Worm (Caenorhabditis elegans) whole organism, L4/young adult: Measurements from ENCODE around the gene Y38H8A.12.
"Not testable (repeated sequence)": the region's sequence is repeated elsewhere in the genome, so short reads cannot be mapped to it uniquely, and the experiment has no call there.

Experiments used
- W03F9.2 ChIP-seq: fragments of 150-350 bp; optimal IDR thresholded peaks from 2 replicates; lab custom pipeline; 2014; ENCODE audit warnings: missing biosample characterization, missing genetic modification characterization
- dao-5 ChIP-seq: sonication (generic microtip); optimal IDR thresholded peaks from 2 replicates; lab custom pipeline; 2016; ENCODE audit warnings: missing genotype, missing genetic modification characterization, moderate library complexity, missing compliant biosample characterization
- him-1 ChIP-seq: sonication (generic microtip); optimal IDR thresholded peaks from 2 replicates; lab custom pipeline; 2016; ENCODE audit warnings: missing genotype, missing genetic modification reagents, missing genetic modification characterization, missing compliant biosample characterization

The Y38H8A.12 gene

ce11 chrIV:13458237-13458636 is 2.5 kb downstream of the Y38H8A.12 start:
- TF ChIP-seq dao-5 (tag; lab: Kevin White, UChicago) (no peak), W03F9.2 (no peak), him-1 (tag; lab: Kevin White, UChicago) (no peak)

ce11 chrIV:13456893-13457292 is 3.9 kb downstream of the Y38H8A.12 start:
- TF ChIP-seq him-1 (tag; lab: Kevin White, UChicago) (no peak), dao-5 (tag; lab: Kevin White, UChicago) (no peak), W03F9.2 (no peak)

- TF ChIP-seq W03F9.2; dao-5 (tag; lab: Kevin White, UChicago); him-1 (tag; lab: Kevin White, UChicago): not testable (repeated sequence)
Observed at ce11 chrIV:13455200-13455599, 5.6 kb downstream of the Y38H8A.12 start, which contains the start of gene Y38H8A.7. Gene Y38H8A.7 (plus strand): TSS chrIV:13455500.

ce11 chrIV:13454698-13455097 is 6.1 kb downstream of the Y38H8A.12 start, which contains the start of gene uso-1:
Gene uso-1 (minus strand): TSS chrIV:13454798.
- TF ChIP-seq dao-5 (tag; lab: Kevin White, UChicago) (no peak), him-1 (tag; lab: Kevin White, UChicago) (no peak), W03F9.2 (no peak)

ce11 chrIV:13453509-13453908 is 7.3 kb downstream of the Y38H8A.12 start:
- no peak for TF ChIP-seq him-1 (tag; lab: Kevin White, UChicago)
- no peak for TF ChIP-seq dao-5 (tag; lab: Kevin White, UChicago)
- TF ChIP-seq W03F9.2 = no peak

- no peak for TF ChIP-seq him-1 (tag; lab: Kevin White, UChicago)
- no peak for TF ChIP-seq dao-5 (tag; lab: Kevin White, UChicago)
- TF ChIP-seq W03F9.2 = no peak
Observed at ce11 chrIV:13450740-13451139, 10.0 kb downstream of the Y38H8A.12 start.

- TF ChIP-seq dao-5 (tag; lab: Kevin White, UChicago) = no peak
- TF ChIP-seq W03F9.2 = no peak
- no peak for TF ChIP-seq him-1 (tag; lab: Kevin White, UChicago)
Observed at ce11 chrIV:13445275-13445674, 15.5 kb downstream of the Y38H8A.12 start, which contains the start of gene mam-3. Gene mam-3 (minus strand): TSS chrIV:13445375.

ce11 chrIV:13433904-13434303 is 26.9 kb downstream of the Y38H8A.12 start, which contains the start of gene K09B11.5:
Gene K09B11.5 (minus strand): TSS chrIV:13434004.
- not testable (repeated sequence) for TF ChIP-seq dao-5 (tag; lab: Kevin White, UChicago); W03F9.2; him-1 (tag; lab: Kevin White, UChicago)

ce11 chrIV:13429240-13429639 is 31.5 kb downstream of the Y38H8A.12 start, which contains the start of gene K09B11.4:
Gene K09B11.4 (plus strand): TSS chrIV:13429540.
- no peak for TF ChIP-seq dao-5 (tag; lab: Kevin White, UChicago)
- TF ChIP-seq W03F9.2 = no peak
- TF ChIP-seq him-1 (tag; lab: Kevin White, UChicago) = no peak

ce11 chrIV:13422200-13422599 is 38.6 kb downstream of the Y38H8A.12 start, which contains the start of gene nol-9:
Gene nol-9 (plus strand): TSS chrIV:13422500.
- TF ChIP-seq him-1 (tag; lab: Kevin White, UChicago) (no peak), W03F9.2 (no peak), dao-5 (tag; lab: Kevin White, UChicago) (no peak)

ce11 chrIV:13415739-13416271 is 45.0 kb downstream of the Y38H8A.12 start, which contains the start of the genes pik-1 and aptf-2:
Gene pik-1 (plus strand): TSS chrIV:13416041.
Gene aptf-2 (minus strand): TSS chrIV:13416051.
- TF ChIP-seq W03F9.2 (no peak), dao-5 (tag; lab: Kevin White, UChicago) (no peak), him-1 (tag; lab: Kevin White, UChicago) (no peak)

- TF ChIP-seq him-1 (tag; lab: Kevin White, UChicago) (no peak), W03F9.2 (no peak), dao-5 (tag; lab: Kevin White, UChicago) (no peak)
Observed at ce11 chrIV:13412845-13413383, 47.9 kb downstream of the Y38H8A.12 start, which contains the start of gene gcl-1. Gene gcl-1 (minus strand): TSS chrIV:13412895.
